Fruit fly (Drosophila melanogaster) whole organism, embryonic: ENCODE results near the gene Cip4.

Experiments
- Bgb ChIP-seq: fragments of 200-800 bp; sonication (Bioruptor generic); IDR thresholded peaks from 2 replicates; pipeline ENCODE4 v1.3.6; 2022; ENCODE audit warnings: missing biosample characterization, missing genetic modification characterization; ENCODE audit not compliant: partially characterized antibody
- Blimp-1 ChIP-seq: fragments of 200-800 bp; sonication (Bioruptor generic); optimal IDR thresholded peaks from 3 replicates; lab custom pipeline; 2018; ENCODE audit warnings: missing biosample characterization, missing genetic modification characterization, mild to moderate bottlenecking, moderate library complexity, missing genetic modification reagents
- CG10147 ChIP-seq: fragments of 200-800 bp; sonication (Bioruptor generic); optimal IDR thresholded peaks from 2 replicates; lab custom pipeline; 2019; ENCODE audit warnings: missing biosample characterization, mild to moderate bottlenecking, missing genetic modification characterization, moderate library complexity
- CG12769 ChIP-seq: fragments of 200-800 bp; sonication (Bioruptor generic); optimal IDR thresholded peaks from 2 replicates; lab custom pipeline; 2019; ENCODE audit warnings: missing biosample characterization, mild to moderate bottlenecking, missing genetic modification characterization, moderate library complexity
- CG1602 ChIP-seq: fragments of 200-800 bp; sonication (Bioruptor generic); optimal IDR thresholded peaks from 3 replicates; lab custom pipeline; 2016; ENCODE audit warnings: missing biosample characterization, missing genetic modification characterization
- CG1603 ChIP-seq: fragments of 200-800 bp; sonication (Bioruptor generic); optimal IDR thresholded peaks from 2 replicates; lab custom pipeline; 2019; ENCODE audit warnings: missing biosample characterization, mild to moderate bottlenecking, missing genetic modification characterization, moderate library complexity
- CG16863 ChIP-seq: fragments of 200-800 bp; sonication (Bioruptor generic); optimal IDR thresholded peaks from 3 replicates; lab custom pipeline; 2016; ENCODE audit warnings: missing biosample characterization, missing genetic modification characterization
- CG18476 ChIP-seq: fragments of 200-800 bp; sonication (Bioruptor generic); optimal IDR thresholded peaks from 2 replicates; lab custom pipeline; 2016; ENCODE audit warnings: missing biosample characterization, mild to moderate bottlenecking, missing genetic modification characterization
- CG2712 ChIP-seq: fragments of 200-800 bp; optimal IDR thresholded peaks from 3 replicates; lab custom pipeline; 2019; ENCODE audit warnings: missing biosample characterization, mild to moderate bottlenecking, missing genetic modification characterization, moderate library complexity
- CG30020 ChIP-seq: fragments of 200-800 bp; optimal IDR thresholded peaks from 2 replicates; lab custom pipeline; 2019; ENCODE audit warnings: missing biosample characterization, mild to moderate bottlenecking, missing genetic modification characterization, moderate library complexity
- Chrac-16 ChIP-seq: fragments of 200-800 bp; sonication (Bioruptor generic); optimal IDR thresholded peaks from 3 replicates; lab custom pipeline; 2016; ENCODE audit warnings: missing biosample characterization, missing genetic modification characterization
- Dad ChIP-seq: fragments of 200-800 bp; sonication (Bioruptor generic); optimal IDR thresholded peaks from 3 replicates; lab custom pipeline; 2016; ENCODE audit warnings: missing biosample characterization, missing genetic modification characterization
- Deaf1 ChIP-seq: fragments of 200-800 bp; optimal IDR thresholded peaks from 3 replicates; lab custom pipeline; 2019; ENCODE audit warnings: missing biosample characterization, mild to moderate bottlenecking, missing genetic modification characterization, moderate library complexity
- Drgx ChIP-seq: fragments of 200-800 bp; sonication (Bioruptor generic); IDR thresholded peaks from 2 replicates; pipeline ENCODE4 v1.3.6; 2022; ENCODE audit warnings: missing biosample characterization, missing genetic modification characterization
- Eip74EF ChIP-seq, 2 experiments: fragments of 200-800 bp in 1 of 2; fragments of >200 bp in 1 of 2; sonication (Bioruptor generic) in 1 of 2; optimal IDR thresholded peaks; 2 replicates each; lab custom pipeline; 2017 to 2019; ENCODE audit warnings: missing biosample characterization in 2 of 2, missing genetic modification characterization in 2 of 2, mild to moderate bottlenecking in 1 of 2, moderate library complexity in 1 of 2
- Ets65A ChIP-seq: fragments of 200-800 bp; sonication (Bioruptor generic); peaks from one replicate; lab custom pipeline; 2016; ENCODE audit warnings: missing biosample characterization, missing genetic modification characterization
- Hr78 ChIP-seq, 2 experiments: fragments of 200-800 bp in 1 of 2; fragments of >200 bp in 1 of 2; sonication (Bioruptor generic) in 1 of 2; optimal IDR thresholded peaks; 2 replicates each; lab custom pipeline; 2017 to 2019; ENCODE audit warnings: missing biosample characterization in 2 of 2, missing genetic modification characterization in 2 of 2, mild to moderate bottlenecking in 1 of 2, moderate library complexity in 1 of 2
- Pdp1 ChIP-seq, 2 experiments: fragments of 200-800 bp; sonication (Bioruptor generic); optimal IDR thresholded peaks; 3 replicates each; lab custom pipeline; 2016; ENCODE audit warnings: missing biosample characterization in 2 of 2, missing genetic modification characterization in 2 of 2, mild to moderate bottlenecking in 1 of 2, moderate library complexity in 1 of 2
- Sox102F ChIP-seq: fragments of 200-800 bp; sonication (Bioruptor generic); optimal IDR thresholded peaks from 2 replicates; lab custom pipeline; 2018; ENCODE audit warnings: missing biosample characterization, mild to moderate bottlenecking, missing genetic modification characterization, moderate library complexity
- Xrp1 ChIP-seq: fragments of 200-800 bp; sonication (Bioruptor generic); IDR thresholded peaks from 2 replicates; pipeline ENCODE4 v1.3.6; 2022; ENCODE audit warnings: missing biosample characterization, missing genetic modification characterization
- bbx ChIP-seq: fragments of 200-800 bp; sonication (Bioruptor generic); IDR thresholded peaks from 2 replicates; pipeline ENCODE4 v1.3.6; 2022; ENCODE audit warnings: missing biosample characterization, missing genetic modification characterization; ENCODE audit not compliant: partially characterized antibody
- bsh ChIP-seq, 2 experiments: fragments of 200-800 bp; sonication (Bioruptor generic); optimal IDR thresholded peaks; 2 replicates each; lab custom pipeline; 2017 to 2018; ENCODE audit warnings: mild to moderate bottlenecking in 2 of 2, missing biosample characterization in 2 of 2, missing genetic modification characterization in 2 of 2, moderate library complexity in 1 of 2
- chm ChIP-seq: fragments of 200-800 bp; sonication (Bioruptor generic); IDR thresholded peaks from 2 replicates; pipeline ENCODE4 v1.3.6; 2022; ENCODE audit warnings: missing biosample characterization, missing genetic modification characterization
- ci ChIP-seq: fragments of 200-800 bp; sonication (Bioruptor generic); IDR thresholded peaks from 3 replicates; pipeline ENCODE4 v1.3.6; 2022; ENCODE audit warnings: missing biosample characterization, missing genetic modification characterization
- dysf ChIP-seq: fragments of 200-800 bp; sonication (Bioruptor generic); IDR thresholded peaks from 3 replicates; pipeline ENCODE4 v1.3.6; 2022; ENCODE audit warnings: missing biosample characterization, missing genetic modification characterization
- gem ChIP-seq: fragments of 200-800 bp; sonication (Bioruptor generic); optimal IDR thresholded peaks from 2 replicates; lab custom pipeline; 2019; ENCODE audit warnings: missing biosample characterization, mild to moderate bottlenecking, missing genetic modification characterization, moderate library complexity
- gsb-n ChIP-seq: fragments of 200-800 bp; sonication (Bioruptor generic); optimal IDR thresholded peaks from 3 replicates; lab custom pipeline; 2018; ENCODE audit warnings: missing biosample characterization, mild to moderate bottlenecking, missing genetic modification characterization
- kni ChIP-seq: fragments of 200-800 bp; sonication (Bioruptor generic); optimal IDR thresholded peaks from 3 replicates; lab custom pipeline; 2017; ENCODE audit warnings: mild to moderate bottlenecking, missing biosample characterization, missing genetic modification reagents, missing genetic modification characterization
- nom ChIP-seq: fragments of 200-800 bp; sonication (Bioruptor generic); optimal IDR thresholded peaks from 2 replicates; lab custom pipeline; 2017; ENCODE audit warnings: missing biosample characterization, missing genetic modification characterization, mild to moderate bottlenecking, moderate library complexity, missing genetic modification reagents
- oc ChIP-seq: fragments of 200-800 bp; sonication (Bioruptor generic); optimal IDR thresholded peaks from 2 replicates; lab custom pipeline; 2018; ENCODE audit warnings: missing biosample characterization, mild to moderate bottlenecking, missing genetic modification characterization, moderate library complexity
- sd ChIP-seq: fragments of 200-800 bp; sonication (Bioruptor generic); optimal IDR thresholded peaks from 3 replicates; lab custom pipeline; 2018; ENCODE audit warnings: missing biosample characterization, mild to moderate bottlenecking, missing genetic modification characterization, moderate library complexity
- sens ChIP-seq: fragments of 200-800 bp; sonication (Bioruptor generic); peaks from one replicate; lab custom pipeline; 2016; ENCODE audit warnings: missing biosample characterization, missing genetic modification characterization
- sisA ChIP-seq: fragments of 200-800 bp; sonication (Bioruptor generic); IDR thresholded peaks from 2 replicates; pipeline ENCODE4 v1.3.6; 2022; ENCODE audit warnings: missing biosample characterization, missing genetic modification characterization
- sob ChIP-seq: fragments of 200-800 bp; sonication (Bioruptor generic); IDR thresholded peaks from 2 replicates; pipeline ENCODE4 v1.3.6; 2022; ENCODE audit warnings: missing biosample characterization, missing genetic modification characterization
- vvl ChIP-seq: fragments of 200-800 bp; sonication (Bioruptor generic); IDR thresholded peaks from 2 replicates; pipeline ENCODE4 v1.3.6; 2022; ENCODE audit warnings: missing biosample characterization, missing genetic modification characterization

Cip4 gene

DNA sequence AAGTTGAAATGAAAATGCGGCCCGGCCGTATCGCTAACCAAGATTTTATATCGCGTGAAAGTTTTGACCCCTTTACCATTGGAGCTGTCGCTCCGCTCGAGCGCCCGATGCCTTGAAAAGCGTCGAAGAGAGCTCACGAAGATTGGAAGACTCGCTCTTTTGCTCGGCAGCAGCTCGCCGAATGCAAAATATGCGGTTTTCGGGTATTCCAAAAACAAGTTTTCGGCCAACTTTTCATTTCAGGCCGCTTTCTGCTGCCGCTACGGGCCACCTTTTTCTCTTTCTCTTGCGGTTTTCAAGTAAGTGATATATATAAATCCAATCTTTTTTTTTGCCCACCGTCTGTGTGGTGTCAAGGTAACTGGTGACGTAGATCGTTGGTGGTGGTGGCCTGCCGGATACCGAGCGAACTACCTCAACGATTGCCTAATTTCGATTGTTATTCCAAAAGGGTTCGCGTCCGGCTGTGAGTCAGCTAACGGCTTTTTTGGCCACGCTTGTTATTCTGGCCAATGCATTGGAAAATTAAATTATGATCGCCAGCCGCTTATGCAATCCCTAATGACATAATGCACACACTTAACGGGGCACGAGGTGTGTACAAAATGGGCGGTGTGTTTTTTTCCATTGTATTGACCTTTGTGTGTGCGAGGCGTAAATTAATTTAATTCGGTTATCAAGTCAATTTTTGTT, 56.1 kb downstream of the Cip4 start, which contains the start of gene dyl:
Gene dyl, minus strand, starts transcription at position 28 of the 693 bp plus-strand sequence.
- TF ChIP-seq bbx (GFP tag; lab: Robert Waterston, UW) (0 out of 2 replicates have a peak, but pooled peaks have one; percentile 3), Blimp-1 (GFP tag; lab: Kevin White, UChicago) (peak; percentile 78), CG30020 (tag; lab: Kevin White, UChicago) (no peak), oc (tag; lab: Kevin White, UChicago) (peak; percentile 68), Eip74EF (GFP tag; optimal IDR thresholded peaks at IDR 0.05; lab: Kevin White, UChicago) (no peak), vvl (GFP tag; lab: Robert Waterston, UW) (peak; percentile 55; the same call in 1 of the 2 replicates), Deaf1 (tag; lab: Kevin White, UChicago) (peak; percentile 86), Hr78 (GFP tag; optimal IDR thresholded peaks at IDR 0.05; lab: Kevin White, UChicago) (peak in 1 of 2 experiments; percentile 68), Chrac-16 (GFP tag; lab: Kevin White, UChicago) (no peak), sd (tag; lab: Kevin White, UChicago) (peak; percentile 33), Pdp1 (GFP tag; optimal IDR thresholded peaks at IDR 0.05; lab: Kevin White, UChicago) (peak in 1 of 2 experiments; percentile 88), CG18476 (GFP tag; lab: Kevin White, UChicago) (no peak), gsb-n (tag; lab: Kevin White, UChicago) (peak; percentile 13), CG12769 (tag; lab: Kevin White, UChicago) (peak; percentile 9), Bgb (GFP tag; lab: Robert Waterston, UW) (no peak), kni (GFP tag; lab: Kevin White, UChicago) (peak; percentile 86)

DNA sequence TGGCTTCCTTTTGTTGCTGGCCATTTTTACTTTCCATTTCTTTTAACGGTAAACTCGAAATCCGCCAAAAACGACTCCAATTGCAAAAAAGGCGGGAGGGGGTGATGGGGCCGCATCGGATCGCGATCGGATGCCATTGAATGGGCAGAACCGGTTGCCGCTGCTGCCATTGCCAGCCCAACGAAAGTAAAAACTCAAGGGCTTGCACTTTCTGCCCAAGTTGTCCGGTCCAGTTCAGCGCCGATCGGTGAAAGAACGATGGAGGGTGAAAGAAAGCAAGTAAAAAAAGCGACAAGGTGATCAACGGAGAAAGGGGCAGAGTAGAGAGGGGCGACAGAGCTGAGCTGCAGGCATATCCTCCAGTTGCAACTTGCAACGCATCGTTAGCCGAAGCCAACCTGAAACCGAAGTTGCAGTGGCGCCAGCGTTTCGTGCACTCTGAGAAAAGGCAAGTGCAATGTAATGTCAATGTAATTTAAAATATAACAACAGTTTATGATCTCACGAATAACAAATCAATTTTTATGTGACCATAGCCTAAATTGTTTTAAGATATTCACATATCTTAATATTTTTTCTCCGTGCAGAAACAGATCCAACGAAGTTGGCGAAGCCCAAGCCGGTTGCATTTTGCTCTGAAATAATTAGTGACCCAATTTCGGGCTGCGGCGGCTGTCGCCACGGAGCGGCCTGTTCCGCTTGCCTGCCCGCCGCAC, 59.5 kb downstream of the Cip4 start:
- peak; percentile 25 for TF ChIP-seq nom (GFP tag; lab: Kevin White, UChicago)
- TF ChIP-seq vvl (GFP tag; lab: Robert Waterston, UW): 0 out of 2 replicates have a peak, but pooled peaks have one; percentile 26
- TF ChIP-seq Sox102F (GFP tag; lab: Kevin White, UChicago): peak; percentile 0
- 0 out of 2 replicates have a peak, but pooled peaks have one; percentile 18 for TF ChIP-seq sisA (GFP tag; lab: Robert Waterston, UW)
- no peak for TF ChIP-seq CG16863 (GFP tag; lab: Kevin White, UChicago)
- 0 out of 3 replicates have a peak, but pooled peaks have one; percentile 21 for TF ChIP-seq dysf (GFP tag; lab: Robert Waterston, UW)
- TF ChIP-seq ci (GFP tag; lab: Robert Waterston, UW): 0 out of 3 replicates have a peak, but pooled peaks have one; percentile 8
- TF ChIP-seq bsh (GFP tag; optimal IDR thresholded peaks at IDR 0.05; lab: Kevin White, UChicago): peak in 1 of 2 experiments; percentile 31
- no peak for TF ChIP-seq CG10147 (GFP tag; lab: Kevin White, UChicago)
- peak; percentile 33 for TF ChIP-seq CG2712
- TF ChIP-seq gem (tag; lab: Kevin White, UChicago): peak; percentile 16
- TF ChIP-seq CG1603 (tag; lab: Kevin White, UChicago): peak; percentile 11
- no peak for TF ChIP-seq CG1602 (GFP tag; lab: Kevin White, UChicago)
- peak; percentile 96 for TF ChIP-seq Blimp-1 (GFP tag; lab: Kevin White, UChicago)
- peak; percentile 44; the same call in 1 of the 2 replicates for TF ChIP-seq Xrp1 (GFP tag; lab: Robert Waterston, UW)
- TF ChIP-seq sens: peak; percentile 85
- peak; percentile 85 for TF ChIP-seq Ets65A
- no peak for TF ChIP-seq Dad (GFP tag; lab: Kevin White, UChicago)
- no peak for TF ChIP-seq sob
- TF ChIP-seq Drgx: peak; percentile 95
- TF ChIP-seq chm (GFP tag; lab: Robert Waterston, UW): peak; percentile 29; the same call in 1 of the 2 replicates
